Comparison of ENCODE assay signal across 3 worm cellular contexts in the genomic region with DNA sequence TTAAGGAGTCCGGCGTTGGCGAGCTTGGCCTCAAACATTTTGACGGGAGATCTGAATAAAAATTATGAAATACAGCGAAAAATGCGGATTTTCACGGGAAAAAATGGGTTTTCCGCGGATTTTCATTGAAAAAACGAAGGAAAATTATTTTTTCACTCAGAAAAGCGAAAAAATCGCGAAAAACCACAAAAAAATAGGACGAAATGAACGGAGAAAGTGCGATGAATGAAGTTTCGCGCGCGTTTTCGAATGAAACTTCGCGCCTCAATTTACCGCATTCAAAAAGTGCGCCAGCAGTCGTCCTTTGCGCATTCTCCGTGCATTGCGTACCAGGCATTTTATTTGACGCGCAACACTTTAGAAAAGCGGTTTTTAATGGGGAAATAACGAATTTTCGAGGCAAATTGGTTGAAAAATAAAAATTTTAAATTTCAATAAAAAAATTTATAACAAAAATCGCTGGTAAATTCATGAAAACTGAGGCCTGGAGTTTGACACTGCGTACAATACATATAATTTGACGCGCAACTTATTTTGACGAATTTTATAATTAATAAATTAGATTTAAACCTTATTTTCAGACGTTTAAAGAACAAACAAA.
A peak's percentile ranks its signal among the peaks of the same experiment; 100 is the strongest.
TF ChIP-seq lines count a peak whose summit lies in the region.

pcn-1 (minus strand) TSS at position 51 of the 601 bp plus-strand sequence.

TF ChIP-seq in whole organism, L1 larva, 84 proteins besides CTCF, POLR2A, EP300 and RAD21 (continued from another document and continues in another):
- TF ChIP-seq jun-1 (tag; optimal IDR thresholded peaks at IDR 0.05; lab: Kevin White, UChicago) (peak; percentile 91), nhr-19 (GFP tag; conservative IDR thresholded peaks at IDR 0.05; lab: Robert Waterston, UW) (peak; percentile 97), ets-5 (GFP tag; IDR thresholded peaks at IDR 0.05; lab: Robert Waterston, UW) (no peak), lir-3 (tag; optimal IDR thresholded peaks at IDR 0.05; lab: Kevin White, UChicago; ENCODE audit: poor library complexity) (no peak), fkh-8 (tag; optimal IDR thresholded peaks at IDR 0.05; lab: Kevin White, UChicago) (peak; percentile 97), unc-62 (GFP tag; optimal IDR thresholded peaks at IDR 0.05; lab: Kevin White, UChicago) (peak; percentile 38), aha-1 (tag; optimal IDR thresholded peaks at IDR 0.05; lab: Kevin White, UChicago) (peak; percentile 39), efl-1 (optimal IDR thresholded peaks at IDR 0.05; lab: Kevin White, UChicago) (peak; percentile 99), efl-1 (GFP tag; optimal IDR thresholded peaks at IDR 0.05 in 1 of 2; lab: Kevin White, UChicago) (peak; percentile 98 to 100), nhr-77 (tag; optimal IDR thresholded peaks at IDR 0.05; lab: Kevin White, UChicago) (peak; percentile 80), C34B4.2 (tag; optimal IDR thresholded peaks at IDR 0.05; lab: Kevin White, UChicago) (peak; percentile 80), dsc-1 (tag; optimal IDR thresholded peaks at IDR 0.05; lab: Kevin White, UChicago) (peak; percentile 98), mef-2 (tag; optimal IDR thresholded peaks at IDR 0.05; lab: Kevin White, UChicago) (peak; percentile 46), swsn-7 (tag; optimal IDR thresholded peaks at IDR 0.05; lab: Kevin White, UChicago) (peak; percentile 98), ztf-11 (tag; optimal IDR thresholded peaks at IDR 0.05; lab: Kevin White, UChicago) (peak; percentile 68 to 94), xbp-1 (tag; optimal IDR thresholded peaks at IDR 0.05; lab: Kevin White, UChicago) (peak; percentile 97), nhr-11 (tag; optimal IDR thresholded peaks at IDR 0.05; lab: Kevin White, UChicago) (peak; percentile 91), ceh-88 (GFP tag; IDR thresholded peaks at IDR 0.05; lab: Robert Waterston, UW) (peak; percentile 94), snu-23 (GFP tag; optimal IDR thresholded peaks at IDR 0.05; lab: Kevin White, UChicago) (peak; percentile 96), F16B12.6 (tag; optimal IDR thresholded peaks at IDR 0.05; lab: Kevin White, UChicago) (peak; percentile 95), sptf-1 (tag; optimal IDR thresholded peaks at IDR 0.05; lab: Kevin White, UChicago) (no peak), nhr-76 (tag; optimal IDR thresholded peaks at IDR 0.05; lab: Kevin White, UChicago) (peak; percentile 57), aly-2 (tag; optimal IDR thresholded peaks at IDR 0.05; lab: Kevin White, UChicago) (peak; percentile 44), fos-1 (tag; optimal IDR thresholded peaks at IDR 0.05; lab: Kevin White, UChicago) (peak; percentile 88), sup-37 (GFP tag; optimal IDR thresholded peaks at IDR 0.05; lab: Kevin White, UChicago) (peak; percentile 96), nhr-237 (tag; optimal IDR thresholded peaks at IDR 0.05; lab: Kevin White, UChicago) (peak; percentile 71), lin-39 (tag; optimal IDR thresholded peaks at IDR 0.05; lab: Kevin White, UChicago) (peak; percentile 90), pag-3 (tag; optimal IDR thresholded peaks at IDR 0.05; lab: Kevin White, UChicago; ENCODE audit: borderline replicate concordance, insufficient read depth) (no peak), mdl-1 (tag; optimal IDR thresholded peaks at IDR 0.05; lab: Kevin White, UChicago) (peak in 1 of 2 experiments; percentile 66), nhr-12 (tag; optimal IDR thresholded peaks at IDR 0.05; lab: Kevin White, UChicago) (no peak), fkh-10 (GFP tag; optimal IDR thresholded peaks at IDR 0.05; lab: Kevin White, UChicago) (peak; percentile 87), tlp-1 (tag; optimal IDR thresholded peaks at IDR 0.05; lab: Kevin White, UChicago) (no peak), lin-14 (GFP tag; optimal IDR thresholded peaks at IDR 0.05; lab: Kevin White, UChicago) (peak; percentile 98), pqm-1 (tag; optimal IDR thresholded peaks at IDR 0.05; lab: Kevin White, UChicago) (no peak), sox-4 (tag; optimal IDR thresholded peaks at IDR 0.05; lab: Kevin White, UChicago) (peak; percentile 97), Y116A8C.19 (tag; optimal IDR thresholded peaks at IDR 0.05; lab: Kevin White, UChicago; ENCODE audit: borderline replicate concordance) (peak; percentile 37), skn-1 (tag; optimal IDR thresholded peaks at IDR 0.05; lab: Kevin White, UChicago) (peak; percentile 83), elt-2 (tag; optimal IDR thresholded peaks at IDR 0.05; lab: Kevin White, UChicago) (peak; percentile 93), unc-86 (tag; optimal IDR thresholded peaks at IDR 0.05; lab: Kevin White, UChicago) (peak; percentile 97), unc-130 (tag; optimal IDR thresholded peaks at IDR 0.05; lab: Kevin White, UChicago) (peak; percentile 82), egl-13 (tag; optimal IDR thresholded peaks at IDR 0.05; lab: Kevin White, UChicago) (peak; percentile 98)

TF ChIP-seq in whole organism, L3 larva, 47 proteins besides CTCF, POLR2A, EP300 and RAD21 (continued from another document):
- TF ChIP-seq nhr-28 (tag; optimal IDR thresholded peaks at IDR 0.05; lab: Kevin White, UChicago) (peak; percentile 6), pqm-1 (tag; optimal IDR thresholded peaks at IDR 0.05; lab: Kevin White, UChicago) (peak; percentile 44), unc-62 (GFP tag; optimal IDR thresholded peaks at IDR 0.05; lab: Kevin White, UChicago) (peak; percentile 22), hmg-11 (tag; optimal IDR thresholded peaks at IDR 0.05; lab: Kevin White, UChicago) (peak; percentile 70), mml-1 (tag; optimal IDR thresholded peaks at IDR 0.05; lab: Kevin White, UChicago) (no peak), ceh-28 (tag; optimal IDR thresholded peaks at IDR 0.05; lab: Kevin White, UChicago) (peak; percentile 82), lsy-12 (tag; optimal IDR thresholded peaks at IDR 0.05; lab: Kevin White, UChicago) (peak; percentile 95), mdl-1 (tag; optimal IDR thresholded peaks at IDR 0.05; lab: Kevin White, UChicago) (no peak), nhr-12 (tag; optimal IDR thresholded peaks at IDR 0.05; lab: Kevin White, UChicago) (no peak), nhr-67 (tag; optimal IDR thresholded peaks at IDR 0.05; lab: Kevin White, UChicago) (no peak), nhr-23 (tag; optimal IDR thresholded peaks at IDR 0.05; lab: Kevin White, UChicago) (peak; percentile 93), daf-12 (tag; optimal IDR thresholded peaks at IDR 0.05; lab: Kevin White, UChicago) (no peak), ceh-82 (tag; optimal IDR thresholded peaks at IDR 0.05; lab: Kevin White, UChicago) (peak; percentile 65), elt-3 (tag; optimal IDR thresholded peaks at IDR 0.05; lab: Kevin White, UChicago) (peak in 1 of 3 experiments; percentile 35), skn-1 (tag; optimal IDR thresholded peaks at IDR 0.05; lab: Kevin White, UChicago) (peak; percentile 89), snpc-4 (tag; optimal IDR thresholded peaks at IDR 0.05; lab: Kevin White, UChicago) (peak; percentile 87), nhr-77 (tag; optimal IDR thresholded peaks at IDR 0.05; lab: Kevin White, UChicago) (peak; percentile 51), zag-1 (tag; optimal IDR thresholded peaks at IDR 0.05; lab: Kevin White, UChicago) (no peak), R02D3.7 (tag; optimal IDR thresholded peaks at IDR 0.05; lab: Kevin White, UChicago) (peak; percentile 74), ztf-11 (tag; optimal IDR thresholded peaks at IDR 0.05; lab: Kevin White, UChicago) (no peak), nfya-1 (tag; optimal IDR thresholded peaks at IDR 0.05; lab: Kevin White, UChicago; ENCODE audit: insufficient read depth) (peak; percentile 93), lin-39 (tag; optimal IDR thresholded peaks at IDR 0.05; lab: Kevin White, UChicago) (peak; percentile 80), sea-2 (GFP tag; optimal IDR thresholded peaks at IDR 0.05; lab: Kevin White, UChicago) (no peak), egl-27 (tag; optimal IDR thresholded peaks at IDR 0.05; lab: Kevin White, UChicago) (peak; percentile 47), ama-1 (optimal IDR thresholded peaks at IDR 0.05; lab: Kevin White, UChicago) (peak; percentile 60), nhr-237 (tag; optimal IDR thresholded peaks at IDR 0.05; lab: Kevin White, UChicago) (no peak), jun-1 (tag; optimal IDR thresholded peaks at IDR 0.05; lab: Kevin White, UChicago) (peak; percentile 85), fkh-2 (tag; optimal IDR thresholded peaks at IDR 0.05; lab: Kevin White, UChicago) (no peak), nhr-43 (tag; optimal IDR thresholded peaks at IDR 0.05; lab: Kevin White, UChicago; ENCODE audit: poor library complexity, severe bottlenecking) (peak; percentile 92)

TF ChIP-seq in whole organism, young adult, 124 proteins besides CTCF, POLR2A, EP300 and RAD21 (continued from another document and continues in another):
- TF ChIP-seq F23B12.7 (tag; optimal IDR thresholded peaks at IDR 0.05; lab: Kevin White, UChicago; ENCODE audit: insufficient read depth), result peak; percentile 76
- TF ChIP-seq die-1 (tag; optimal IDR thresholded peaks at IDR 0.05; lab: Kevin White, UChicago), result no peak
- peak; percentile 62 for TF ChIP-seq F10E7.11 (tag; optimal IDR thresholded peaks at IDR 0.05; lab: Kevin White, UChicago)
- TF ChIP-seq ceh-27 (GFP tag; optimal IDR thresholded peaks at IDR 0.05; lab: Kevin White, UChicago), result peak; percentile 80
- peak; percentile 98 for TF ChIP-seq efl-1 (GFP tag; optimal IDR thresholded peaks at IDR 0.05; lab: Kevin White, UChicago)
- TF ChIP-seq C06A6.2 (GFP tag; conservative IDR thresholded peaks at IDR 0.05; lab: Robert Waterston, UW), result peak; percentile 84
- TF ChIP-seq lir-1 (GFP tag; conservative IDR thresholded peaks at IDR 0.05; lab: Robert Waterston, UW), result peak; percentile 93
- peak; percentile 96 for TF ChIP-seq nfyb-1 (GFP tag; IDR thresholded peaks at IDR 0.05; lab: Robert Waterston, UW)
- peak; percentile 97 for TF ChIP-seq D2030.7 (GFP tag; IDR thresholded peaks at IDR 0.05; lab: Robert Waterston, UW)
- TF ChIP-seq let-607 (tag; optimal IDR thresholded peaks at IDR 0.05; lab: Kevin White, UChicago), result peak; percentile 76 to 86
- TF ChIP-seq lag-1 (GFP tag; IDR thresholded peaks at IDR 0.05; lab: Robert Waterston, UW), result no peak
- peak; percentile 37 for TF ChIP-seq B0261.1 (tag; optimal IDR thresholded peaks at IDR 0.05; lab: Kevin White, UChicago)
- TF ChIP-seq nhr-90 (tag; optimal IDR thresholded peaks at IDR 0.05; lab: Kevin White, UChicago), result no peak
- TF ChIP-seq snpc-1.3 (tag; optimal IDR thresholded peaks at IDR 0.05; lab: Kevin White, UChicago; ENCODE audit: insufficient read depth), result peak; percentile 52
- no peak for TF ChIP-seq sptf-2 (GFP tag; optimal IDR thresholded peaks at IDR 0.05; lab: Kevin White, UChicago)
- TF ChIP-seq C17E4.6 (GFP tag; IDR thresholded peaks at IDR 0.05; lab: Robert Waterston, UW), result peak; percentile 98
- TF ChIP-seq ama-1 (optimal IDR thresholded peaks at IDR 0.05; lab: Kevin White, UChicago), result no peak
- TF ChIP-seq ama-1 (GFP tag; optimal IDR thresholded peaks at IDR 0.05; lab: Kevin White, UChicago), result peak in 1 of 2 experiments; percentile 23
- no peak for TF ChIP-seq nfya-2 (GFP tag; IDR thresholded peaks at IDR 0.05; lab: Robert Waterston, UW)
- peak; percentile 95 for TF ChIP-seq rcor-1 (GFP tag; IDR thresholded peaks at IDR 0.05; lab: Robert Waterston, UW)
- TF ChIP-seq cebp-2 (GFP tag; IDR thresholded peaks at IDR 0.05; lab: Robert Waterston, UW), result no peak
- peak; percentile 41 for TF ChIP-seq ceh-79 (tag; optimal IDR thresholded peaks at IDR 0.05; lab: Kevin White, UChicago)
- peak; percentile 96 for TF ChIP-seq madf-8 (GFP tag; conservative IDR thresholded peaks at IDR 0.05; lab: Robert Waterston, UW)
- peak; percentile 82 for TF ChIP-seq ceh-100 (GFP tag; IDR thresholded peaks at IDR 0.05; lab: Robert Waterston, UW)
- peak; percentile 86 for TF ChIP-seq hrde-1 (tag; optimal IDR thresholded peaks at IDR 0.05; lab: Kevin White, UChicago; ENCODE audit: borderline replicate concordance)
- TF ChIP-seq him-1 (tag; optimal IDR thresholded peaks at IDR 0.05; lab: Kevin White, UChicago), result peak; percentile 86
- peak; percentile 89 for TF ChIP-seq somi-1 (GFP tag; optimal IDR thresholded peaks at IDR 0.05; lab: Kevin White, UChicago)
- no peak for TF ChIP-seq mes-4 (tag; optimal IDR thresholded peaks at IDR 0.05; lab: Kevin White, UChicago)
- peak; percentile 93 for TF ChIP-seq K11D2.4 (GFP tag; IDR thresholded peaks at IDR 0.05; lab: Robert Waterston, UW)
- peak; percentile 86 for TF ChIP-seq snpc-3.4 (tag; optimal IDR thresholded peaks at IDR 0.05; lab: Kevin White, UChicago)
- no peak for TF ChIP-seq rpc-1 (optimal IDR thresholded peaks at IDR 0.05; lab: Kevin White, UChicago)
- no peak for TF ChIP-seq rpc-1 (tag; optimal IDR thresholded peaks at IDR 0.05; lab: Kevin White, UChicago)
- TF ChIP-seq tbp1 (GFP tag; optimal IDR thresholded peaks at IDR 0.05; lab: Kevin White, UChicago), result peak; percentile 76
- peak; percentile 96 for TF ChIP-seq ztf-26 (tag; optimal IDR thresholded peaks at IDR 0.05; lab: Kevin White, UChicago)
- TF ChIP-seq athp-1 (tag; optimal IDR thresholded peaks at IDR 0.05; lab: Kevin White, UChicago), result peak; percentile 98
- TF ChIP-seq bed-2 (GFP tag; IDR thresholded peaks at IDR 0.05; lab: Robert Waterston, UW), result peak; percentile 90
- peak; percentile 87 for TF ChIP-seq unc-130 (GFP tag; optimal IDR thresholded peaks at IDR 0.05; lab: Kevin White, UChicago)
- no peak for TF ChIP-seq ceh-40 (GFP tag; IDR thresholded peaks at IDR 0.05; lab: Robert Waterston, UW)
- no peak for TF ChIP-seq T07F8.4 (tag; optimal IDR thresholded peaks at IDR 0.05; lab: Kevin White, UChicago)
- TF ChIP-seq F37B4.10 (GFP tag; IDR thresholded peaks at IDR 0.05; lab: Robert Waterston, UW), result peak; percentile 93
- peak; percentile 99 for TF ChIP-seq dpl-1 (GFP tag; optimal IDR thresholded peaks at IDR 0.05; lab: Kevin White, UChicago)
- peak; percentile 56 for TF ChIP-seq nhr-80 (tag; optimal IDR thresholded peaks at IDR 0.05; lab: Kevin White, UChicago)
- peak; percentile 61 for TF ChIP-seq pha-4 (tag; optimal IDR thresholded peaks at IDR 0.05; lab: Kevin White, UChicago)
- TF ChIP-seq T26A5.8 (tag; optimal IDR thresholded peaks at IDR 0.05; lab: Kevin White, UChicago), result no peak
- peak; percentile 96 for TF ChIP-seq madf-3 (GFP tag; IDR thresholded peaks at IDR 0.05; lab: Robert Waterston, UW)
- peak; percentile 100 for TF ChIP-seq lin-54 (GFP tag; optimal IDR thresholded peaks at IDR 0.05; lab: Kevin White, UChicago)
- no peak for TF ChIP-seq lin-26 (GFP tag; IDR thresholded peaks at IDR 0.05; lab: Robert Waterston, UW)
- TF ChIP-seq lsy-27 (tag; optimal IDR thresholded peaks at IDR 0.05; lab: Kevin White, UChicago; ENCODE audit: borderline replicate concordance, insufficient read depth), result peak; percentile 12
- TF ChIP-seq Y67H2A.10 (GFP tag; conservative IDR thresholded peaks at IDR 0.05; lab: Robert Waterston, UW), result peak; percentile 64; the same call in 1 of the 2 replicates
- peak; percentile 82 for TF ChIP-seq ZK185.1 (tag; optimal IDR thresholded peaks at IDR 0.05; lab: Kevin White, UChicago; ENCODE audit: poor library complexity, severe bottlenecking)
- peak; percentile 81; the same call in 1 of the 2 replicates for TF ChIP-seq ztf-6 (GFP tag; IDR thresholded peaks at IDR 0.05; lab: Robert Waterston, UW)
- TF ChIP-seq hmg-20 (GFP tag; IDR thresholded peaks at IDR 0.05; lab: Robert Waterston, UW), result peak; percentile 89
- peak; percentile 84 to 97 (median 87) for TF ChIP-seq lin-35 (GFP tag; optimal IDR thresholded peaks at IDR 0.05; lab: Kevin White, UChicago)
- TF ChIP-seq snpc-1.1 (tag; optimal IDR thresholded peaks at IDR 0.05; lab: Kevin White, UChicago; ENCODE audit: insufficient read depth), result peak; percentile 72
- TF ChIP-seq nfya-1 (tag; optimal IDR thresholded peaks at IDR 0.05; lab: Kevin White, UChicago; ENCODE audit: borderline replicate concordance, insufficient read depth), result no peak
- TF ChIP-seq fkh-3 (tag; optimal IDR thresholded peaks at IDR 0.05; lab: Kevin White, UChicago), result no peak
- peak; percentile 87 for TF ChIP-seq B0019.2 (GFP tag; conservative IDR thresholded peaks at IDR 0.05; lab: Robert Waterston, UW)
- TF ChIP-seq F55B11.4 (tag; optimal IDR thresholded peaks at IDR 0.05; lab: Kevin White, UChicago; ENCODE audit: borderline replicate concordance, insufficient read depth), result no peak
- TF ChIP-seq ceh-58 (GFP tag; IDR thresholded peaks at IDR 0.05; lab: Robert Waterston, UW), result no peak
- TF ChIP-seq egl-18 (GFP tag; IDR thresholded peaks at IDR 0.05; lab: Robert Waterston, UW), result peak; percentile 80
- peak; percentile 26 for TF ChIP-seq ccch-3 (GFP tag; optimal IDR thresholded peaks at IDR 0.05; lab: Kevin White, UChicago)
